Fruit fly (Drosophila melanogaster): Measurements from ENCODE around the gene Lcp65Ae.

Lcp65Ae gene

dm6 chr3L:6138018-6138417, at the start of gene Lcp65Ae:
Lcp65Ae (minus strand) TSS chr3L:6138118.
- TF ChIP-seq dl (GFP tag; optimal IDR thresholded peaks at IDR 0.05; ENCODE audit: insufficient read depth in 1 of 2, partially characterized antibody in 2 of 2) (no peak), Sp1 (GFP tag; optimal IDR thresholded peaks at IDR 0.05) (no peak), woc (GFP tag; optimal IDR thresholded peaks at IDR 0.05) (no peak), Hr78 (GFP tag; optimal IDR thresholded peaks at IDR 0.05) (no peak), Vsx2 (GFP tag; optimal IDR thresholded peaks at IDR 0.05; ENCODE audit: partially characterized antibody) (no peak), OdsH (GFP tag; optimal IDR thresholded peaks at IDR 0.05) (no peak), Rel (GFP tag; optimal IDR thresholded peaks at IDR 0.05) (no peak), Rel (tag; optimal IDR thresholded peaks at IDR 0.05) (no peak), CrebA (GFP tag; optimal IDR thresholded peaks at IDR 0.05; ENCODE audit: borderline replicate concordance) (no peak), br (GFP tag; optimal IDR thresholded peaks at IDR 0.05) (no peak), tai (GFP tag; optimal IDR thresholded peaks at IDR 0.05) (no peak), Abd-B (GFP tag; optimal IDR thresholded peaks at IDR 0.05) (no peak), brk (GFP tag; optimal IDR thresholded peaks at IDR 0.05) (no peak)

DNA sequence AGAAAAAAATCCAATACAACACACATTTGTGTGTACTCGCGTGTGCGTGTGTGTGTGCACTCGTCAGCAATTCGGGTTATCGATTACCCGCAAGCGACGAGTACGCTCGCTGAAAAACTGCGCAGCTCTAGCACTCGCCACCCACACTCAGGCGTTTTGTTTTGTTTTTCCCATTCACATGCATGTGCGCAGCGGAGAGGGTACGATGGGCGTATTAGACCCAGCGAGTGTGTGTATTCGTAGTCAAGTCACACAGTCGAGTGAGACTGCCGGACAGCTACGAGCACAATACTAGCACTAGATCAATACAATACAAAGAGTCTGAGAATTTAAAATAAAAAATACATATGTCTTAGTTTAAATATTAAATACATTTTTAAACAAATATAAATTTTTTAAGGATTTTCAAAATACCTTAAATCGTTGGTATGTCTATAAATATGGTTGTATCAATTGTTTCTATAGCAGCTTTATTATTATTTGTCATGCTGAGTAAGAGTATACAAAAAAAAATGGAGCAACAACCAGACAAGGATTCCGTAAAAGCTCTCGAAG, 47.0 kb upstream of the Lcp65Ae start, which contains the start of the genes D19B and CG43293:
Gene D19B (minus strand): TSS at position 37 of the 555 bp plus-strand sequence.
Gene CG43293 (plus strand): TSS at position 306 of the 555 bp plus-strand sequence.
- TF ChIP-seq Hnf4 (GFP tag; optimal IDR thresholded peaks at IDR 0.05) (no peak), Myc (optimal IDR thresholded peaks at IDR 0.05) (peak; percentile 78), br (GFP tag; optimal IDR thresholded peaks at IDR 0.05) (peak; percentile 82), sage (GFP tag; optimal IDR thresholded peaks at IDR 0.05) (no peak), psq (GFP tag; optimal IDR thresholded peaks at IDR 0.05) (peak; percentile 85), HLH106 (tag; optimal IDR thresholded peaks at IDR 0.05) (peak; percentile 77), Jra (GFP tag; optimal IDR thresholded peaks at IDR 0.05) (no peak), dl (GFP tag; optimal IDR thresholded peaks at IDR 0.05; ENCODE audit: insufficient read depth in 1 of 2, partially characterized antibody in 2 of 2) (no peak), CG9705 (GFP tag; optimal IDR thresholded peaks at IDR 0.05) (peak; percentile 52), Sp1 (GFP tag; optimal IDR thresholded peaks at IDR 0.05) (peak; percentile 74), ey (GFP tag; optimal IDR thresholded peaks at IDR 0.05) (peak; percentile 80), OdsH (GFP tag; optimal IDR thresholded peaks at IDR 0.05) (peak; percentile 81), Mio (GFP tag; optimal IDR thresholded peaks at IDR 0.05) (peak; percentile 3), GATAd (GFP tag; optimal IDR thresholded peaks at IDR 0.05) (peak; percentile 70), Dfd (GFP tag; optimal IDR thresholded peaks at IDR 0.05) (no peak), pan (optimal IDR thresholded peaks at IDR 0.05) (no peak), Vsx2 (GFP tag; optimal IDR thresholded peaks at IDR 0.05; ENCODE audit: partially characterized antibody) (no peak), Rel (GFP tag; optimal IDR thresholded peaks at IDR 0.05) (no peak), Rel (tag; optimal IDR thresholded peaks at IDR 0.05) (peak; percentile 92), N (GFP tag; optimal IDR thresholded peaks at IDR 0.05) (no peak), dmrt93B (GFP tag; optimal IDR thresholded peaks at IDR 0.05) (peak; percentile 47), Dif (GFP tag; optimal IDR thresholded peaks at IDR 0.05; ENCODE audit: partially characterized antibody) (peak; percentile 60), jim (GFP tag; optimal IDR thresholded peaks at IDR 0.05) (peak; percentile 96), Hr83 (GFP tag; optimal IDR thresholded peaks at IDR 0.05; ENCODE audit: poor library complexity, severe bottlenecking) (peak; percentile 99), rgr (GFP tag; optimal IDR thresholded peaks at IDR 0.05) (peak; percentile 93), woc (GFP tag; optimal IDR thresholded peaks at IDR 0.05) (peak; percentile 91), h (GFP tag; optimal IDR thresholded peaks at IDR 0.05) (peak; percentile 87), sv (GFP tag; optimal IDR thresholded peaks at IDR 0.05) (peak; percentile 79), foxo (GFP tag; optimal IDR thresholded peaks at IDR 0.05) (peak in 1 of 2 experiments; percentile 91), fru (GFP tag; optimal IDR thresholded peaks at IDR 0.05) (peak; percentile 80), Abd-B (GFP tag; optimal IDR thresholded peaks at IDR 0.05) (no peak), CrebA (GFP tag; optimal IDR thresholded peaks at IDR 0.05; ENCODE audit: borderline replicate concordance) (no peak), dsf (GFP tag; optimal IDR thresholded peaks at IDR 0.05; ENCODE audit: borderline replicate concordance) (no peak), Hr78 (GFP tag; optimal IDR thresholded peaks at IDR 0.05) (no peak), CG32264 (GFP tag; optimal IDR thresholded peaks at IDR 0.05) (peak; percentile 54), lola (GFP tag; optimal IDR thresholded peaks at IDR 0.05) (no peak), usp (GFP tag; optimal IDR thresholded peaks at IDR 0.05) (no peak), tai (GFP tag; optimal IDR thresholded peaks at IDR 0.05) (no peak), brk (GFP tag; optimal IDR thresholded peaks at IDR 0.05) (no peak)

Data from whole organism, wandering third instar larva.